Fruit fly (Drosophila melanogaster): Measurements from ENCODE around the gene Alp1.

DNA sequence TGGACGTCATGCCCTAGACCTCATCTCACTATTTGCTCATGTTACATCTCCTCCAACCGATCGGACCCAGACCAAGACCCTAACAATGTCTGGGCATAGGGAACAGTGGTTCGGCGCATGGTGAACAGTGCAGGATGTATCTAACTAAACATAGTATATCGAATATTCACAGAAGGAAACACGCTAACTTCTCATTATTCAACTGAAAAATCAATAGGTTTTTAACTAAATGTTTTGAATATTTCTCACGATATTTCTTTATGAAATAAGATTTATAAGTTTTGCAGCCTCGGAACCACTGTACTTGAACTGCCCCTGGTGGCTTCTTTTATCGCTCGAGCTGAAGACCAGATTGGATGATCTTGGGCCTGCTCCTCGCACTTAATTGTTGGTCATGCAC is 9.0 kb upstream of the Alp1 start:
- TF ChIP-seq CG15710 (tag; optimal IDR thresholded peaks at IDR 0.05) (peak; percentile 65), Ets98B (GFP tag; IDR thresholded peaks at IDR 0.05) (no peak), Pif1A (GFP tag; optimal IDR thresholded peaks at IDR 0.05) (peak; percentile 70), CG13204 (GFP tag; optimal IDR thresholded peaks at IDR 0.05) (no peak), CG32121 (GFP tag; IDR thresholded peaks at IDR 0.05) (no peak), CG9948 (tag; optimal IDR thresholded peaks at IDR 0.05) (peak; percentile 70), CG12605 (GFP tag; IDR thresholded peaks at IDR 0.05) (no peak), CG4496 (GFP tag; IDR thresholded peaks at IDR 0.05) (0 out of 3 replicates have a peak, but pooled peaks have one; percentile 23), CG8159 (tag; optimal IDR thresholded peaks at IDR 0.05) (peak; percentile 71), CG34367 (tag; optimal IDR thresholded peaks at IDR 0.05) (peak; percentile 61)
